In genomic region chr3R:29861432-29862249, dm6 we compare ENCODE assay signal across 4 fruit fly cellular contexts.
TF ChIP-seq lines count a peak whose summit lies in the region.

Gene CG15514 (minus strand): TSS chr3R:29861494.
Gene RpS8 (plus strand): TSS chr3R:29861582.

TF ChIP-seq in whole organism, adult, 20 proteins besides CTCF, POLR2A, EP300 and RAD21 (continued from another document):
- TF ChIP-seq Hr96 (GFP tag; optimal IDR thresholded peaks at IDR 0.05; lab: Kevin White, UChicago), result no peak

TF ChIP-seq in whole organism, embryonic, 481 proteins besides CTCF, POLR2A, EP300 and RAD21 (continued from another document and continues in another):
- TF ChIP-seq CG8281 (tag; optimal IDR thresholded peaks at IDR 0.05; lab: Kevin White, UChicago), result no peak
- peak; percentile 30 for TF ChIP-seq kah (GFP tag; optimal IDR thresholded peaks at IDR 0.05; lab: Kevin White, UChicago)
- peak; percentile 90 for TF ChIP-seq wek (GFP tag; optimal IDR thresholded peaks at IDR 0.05; lab: Kevin White, UChicago)
- TF ChIP-seq CrebB (tag; optimal IDR thresholded peaks at IDR 0.05; lab: Kevin White, UChicago), result no peak
- no peak for TF ChIP-seq tup (GFP tag; optimal IDR thresholded peaks at IDR 0.05; lab: Kevin White, UChicago)
- TF ChIP-seq Nf-YB (GFP tag; optimal IDR thresholded peaks at IDR 0.05; lab: Kevin White, UChicago), result peak; percentile 30
- TF ChIP-seq Sox100B (GFP tag; optimal IDR thresholded peaks at IDR 0.05; lab: Kevin White, UChicago), result no peak
- TF ChIP-seq crc (GFP tag; optimal IDR thresholded peaks at IDR 0.05; lab: Kevin White, UChicago), result no peak
- no peak for TF ChIP-seq repo (GFP tag; optimal IDR thresholded peaks at IDR 0.05; lab: Kevin White, UChicago)
- peak; percentile 57 for TF ChIP-seq dmrt11E (tag; optimal IDR thresholded peaks at IDR 0.05; lab: Kevin White, UChicago)
- no peak for TF ChIP-seq CG13287 (GFP tag; IDR thresholded peaks at IDR 0.05; lab: Robert Waterston, UW; ENCODE audit: partially characterized antibody)
- peak; percentile 64 for TF ChIP-seq grau (tag; optimal IDR thresholded peaks at IDR 0.05; lab: Kevin White, UChicago)
- peak; percentile 100 for TF ChIP-seq bigmax (GFP tag; optimal IDR thresholded peaks at IDR 0.05; lab: Kevin White, UChicago)
- TF ChIP-seq CG4424 (GFP tag; optimal IDR thresholded peaks at IDR 0.05; lab: Kevin White, UChicago), result peak; percentile 42
- TF ChIP-seq yki (optimal IDR thresholded peaks at IDR 0.05; lab: Kevin White, UChicago), result no peak
- peak; percentile 73 for TF ChIP-seq B-H2 (GFP tag; optimal IDR thresholded peaks at IDR 0.05; lab: Kevin White, UChicago)
- TF ChIP-seq fd64A (GFP tag; optimal IDR thresholded peaks at IDR 0.05; lab: Kevin White, UChicago), result peak; percentile 4
- no peak for TF ChIP-seq Doc2 (GFP tag; IDR thresholded peaks at IDR 0.05; lab: Robert Waterston, UW)
- no peak for TF ChIP-seq CG7928 (GFP tag; optimal IDR thresholded peaks at IDR 0.05; lab: Kevin White, UChicago)
- peak; percentile 70 for TF ChIP-seq CG17385 (GFP tag; optimal IDR thresholded peaks at IDR 0.05; lab: Kevin White, UChicago)
- peak; percentile 49 for TF ChIP-seq CG10979 (tag; optimal IDR thresholded peaks at IDR 0.05; lab: Kevin White, UChicago)
- TF ChIP-seq CG9797 (GFP tag; optimal IDR thresholded peaks at IDR 0.05; lab: Kevin White, UChicago), result peak; percentile 71
- peak in 1 of 2 experiments; percentile 55 for TF ChIP-seq insv (GFP tag; optimal IDR thresholded peaks at IDR 0.05; lab: Kevin White, UChicago)
- peak; percentile 94 for TF ChIP-seq Max (GFP tag; optimal IDR thresholded peaks at IDR 0.05; lab: Kevin White, UChicago)
- no peak for TF ChIP-seq ato (GFP tag; IDR thresholded peaks at IDR 0.05; lab: Robert Waterston, UW; ENCODE audit: partially characterized antibody)
- TF ChIP-seq CG2129 (GFP tag; IDR thresholded peaks at IDR 0.05; lab: Robert Waterston, UW; ENCODE audit: partially characterized antibody), result no peak
- TF ChIP-seq z (GFP tag; IDR thresholded peaks at IDR 0.05; lab: Robert Waterston, UW), result no peak
- peak; percentile 65 for TF ChIP-seq MTF-1 (GFP tag; optimal IDR thresholded peaks at IDR 0.05; lab: Kevin White, UChicago; ENCODE audit: borderline replicate concordance)
- TF ChIP-seq pros (GFP tag; optimal IDR thresholded peaks at IDR 0.05; lab: Kevin White, UChicago), result no peak
- TF ChIP-seq Lhr (GFP tag; optimal IDR thresholded peaks at IDR 0.05; lab: Kevin White, UChicago), result peak; percentile 69
- TF ChIP-seq crp (GFP tag; optimal IDR thresholded peaks at IDR 0.05; lab: Kevin White, UChicago), result peak in 1 of 2 experiments; percentile 14
- peak; percentile 46; the same call in 1 of the 2 replicates for TF ChIP-seq CG3847 (GFP tag; IDR thresholded peaks at IDR 0.05; lab: Robert Waterston, UW)
- TF ChIP-seq corto (GFP tag; optimal IDR thresholded peaks at IDR 0.05; lab: Kevin White, UChicago), result no peak
- TF ChIP-seq nmo (GFP tag; optimal IDR thresholded peaks at IDR 0.05; lab: Kevin White, UChicago), result peak; percentile 77
- TF ChIP-seq CG6689 (GFP tag; IDR thresholded peaks at IDR 0.05; lab: Robert Waterston, UW), result peak; percentile 76
- no peak; the same call in 1 of the 2 replicates for TF ChIP-seq ara (GFP tag; IDR thresholded peaks at IDR 0.05; lab: Robert Waterston, UW)
- TF ChIP-seq pnt (GFP tag; optimal IDR thresholded peaks at IDR 0.05; lab: Kevin White, UChicago), result no peak
- no peak; the same call in 1 of the 2 replicates for TF ChIP-seq Adf1 (GFP tag; IDR thresholded peaks at IDR 0.05; lab: Robert Waterston, UW)
- TF ChIP-seq Neu2 (GFP tag; optimal IDR thresholded peaks at IDR 0.05; lab: Kevin White, UChicago; ENCODE audit: borderline replicate concordance), result no peak
- TF ChIP-seq CG12236 (GFP tag; optimal IDR thresholded peaks at IDR 0.05; lab: Kevin White, UChicago), result no peak
- TF ChIP-seq Mrtf (GFP tag; IDR thresholded peaks at IDR 0.05; lab: Robert Waterston, UW), result no peak
- TF ChIP-seq Tbp (GFP tag; optimal IDR thresholded peaks at IDR 0.05; lab: Kevin White, UChicago), result no peak
- TF ChIP-seq ci (GFP tag; IDR thresholded peaks at IDR 0.05; lab: Robert Waterston, UW), result peak; percentile 75

TF ChIP-seq in whole organism, prepupa, 60 proteins besides CTCF, POLR2A, EP300 and RAD21 (continued from another document):
- no peak for TF ChIP-seq CG4318 (GFP tag; optimal IDR thresholded peaks at IDR 0.05; lab: Kevin White, UChicago)
- TF ChIP-seq fd59A (GFP tag; optimal IDR thresholded peaks at IDR 0.05; lab: Kevin White, UChicago), result no peak
- TF ChIP-seq Smox (GFP tag; optimal IDR thresholded peaks at IDR 0.05; lab: Kevin White, UChicago), result no peak
- TF ChIP-seq CG11294 (GFP tag; IDR thresholded peaks at IDR 0.05; lab: Robert Waterston, UW), result no peak
- no peak for TF ChIP-seq svp (GFP tag; lab: Kevin White, UChicago)
- TF ChIP-seq Hr4 (GFP tag; optimal IDR thresholded peaks at IDR 0.05; lab: Kevin White, UChicago), result no peak
- no peak for TF ChIP-seq CG9139 (GFP tag; optimal IDR thresholded peaks at IDR 0.05; lab: Kevin White, UChicago)
- TF ChIP-seq Lpt (GFP tag; optimal IDR thresholded peaks at IDR 0.05; lab: Kevin White, UChicago), result peak; percentile 6
- peak; percentile 10 for TF ChIP-seq Sox14 (GFP tag; optimal IDR thresholded peaks at IDR 0.05; lab: Kevin White, UChicago)
- peak; percentile 50 for TF ChIP-seq esn (GFP tag; optimal IDR thresholded peaks at IDR 0.05; lab: Kevin White, UChicago)
- TF ChIP-seq lz (GFP tag; optimal IDR thresholded peaks at IDR 0.05; lab: Kevin White, UChicago), result peak; percentile 38
- TF ChIP-seq net (GFP tag; optimal IDR thresholded peaks at IDR 0.05; lab: Kevin White, UChicago), result no peak
- no peak for TF ChIP-seq CG6276 (GFP tag; optimal IDR thresholded peaks at IDR 0.05; lab: Kevin White, UChicago)
- no peak for TF ChIP-seq Met (GFP tag; optimal IDR thresholded peaks at IDR 0.05; lab: Kevin White, UChicago)
- TF ChIP-seq spab (GFP tag; optimal IDR thresholded peaks at IDR 0.05; lab: Kevin White, UChicago), result no peak
- peak; percentile 23 for TF ChIP-seq CG3919 (GFP tag; optimal IDR thresholded peaks at IDR 0.05; lab: Kevin White, UChicago)
- TF ChIP-seq eg (GFP tag; IDR thresholded peaks at IDR 0.05; lab: Robert Waterston, UW), result no peak
- peak; percentile 28 for TF ChIP-seq CG31627 (GFP tag; optimal IDR thresholded peaks at IDR 0.05; lab: Kevin White, UChicago)
- no peak for TF ChIP-seq OdsH (GFP tag; optimal IDR thresholded peaks at IDR 0.05; lab: Kevin White, UChicago)
- TF ChIP-seq fkh (GFP tag; optimal IDR thresholded peaks at IDR 0.05; lab: Kevin White, UChicago), result peak; percentile 35
- TF ChIP-seq acj6 (GFP tag; optimal IDR thresholded peaks at IDR 0.05; lab: Kevin White, UChicago), result peak; percentile 12
- no peak for TF ChIP-seq CG10669 (GFP tag; optimal IDR thresholded peaks at IDR 0.05; lab: Kevin White, UChicago)
- no peak for TF ChIP-seq Eip93F (GFP tag; optimal IDR thresholded peaks at IDR 0.05; lab: Kevin White, UChicago)
- TF ChIP-seq ss (GFP tag; optimal IDR thresholded peaks at IDR 0.05; lab: Kevin White, UChicago), result peak; percentile 12 to 42
- no peak for TF ChIP-seq CG8319 (GFP tag; optimal IDR thresholded peaks at IDR 0.05; lab: Kevin White, UChicago)
- no peak for TF ChIP-seq vri (GFP tag; optimal IDR thresholded peaks at IDR 0.05; lab: Kevin White, UChicago)
- TF ChIP-seq CG1621 (tag; optimal IDR thresholded peaks at IDR 0.05; lab: Kevin White, UChicago), result peak; percentile 3
- TF ChIP-seq fd85E (GFP tag; optimal IDR thresholded peaks at IDR 0.05; lab: Kevin White, UChicago), result no peak
- TF ChIP-seq CG8632 (GFP tag; optimal IDR thresholded peaks at IDR 0.05; lab: Kevin White, UChicago), result no peak
- TF ChIP-seq CG6808 (GFP tag; optimal IDR thresholded peaks at IDR 0.05; lab: Kevin White, UChicago), result no peak
- TF ChIP-seq CG11902 (GFP tag; optimal IDR thresholded peaks at IDR 0.05; lab: Kevin White, UChicago), result no peak
- TF ChIP-seq cyc (GFP tag; optimal IDR thresholded peaks at IDR 0.05; lab: Kevin White, UChicago), result peak; percentile 11
- 0 out of 3 replicates have a peak, but pooled peaks have one; percentile 30 for TF ChIP-seq CG8119 (GFP tag; IDR thresholded peaks at IDR 0.05; lab: Robert Waterston, UW)
- TF ChIP-seq Gug (GFP tag; IDR thresholded peaks at IDR 0.05; lab: Robert Waterston, UW), result peak; percentile 59
- TF ChIP-seq CG10631 (GFP tag; optimal IDR thresholded peaks at IDR 0.05; lab: Kevin White, UChicago), result no peak
- TF ChIP-seq CG15336 (GFP tag; IDR thresholded peaks at IDR 0.05; lab: Robert Waterston, UW), result peak; percentile 34; the same call in 1 of the 2 replicates
- TF ChIP-seq CG32006 (GFP tag; optimal IDR thresholded peaks at IDR 0.05; lab: Kevin White, UChicago), result no peak
- TF ChIP-seq CG7368 (GFP tag; optimal IDR thresholded peaks at IDR 0.05; lab: Kevin White, UChicago), result no peak
- TF ChIP-seq CG3032 (tag; optimal IDR thresholded peaks at IDR 0.05; lab: Kevin White, UChicago), result peak; percentile 47
- TF ChIP-seq achi (GFP tag; optimal IDR thresholded peaks at IDR 0.05; lab: Kevin White, UChicago), result peak; percentile 100
- peak; percentile 20 for TF ChIP-seq topi (GFP tag; optimal IDR thresholded peaks at IDR 0.05; lab: Kevin White, UChicago)

TF ChIP-seq in whole organism, wandering third instar larva, 38 proteins besides CTCF, POLR2A, EP300 and RAD21 (continued from another document):
- TF ChIP-seq br (GFP tag; optimal IDR thresholded peaks at IDR 0.05; lab: Kevin White, UChicago) (peak; percentile 26), Jra (GFP tag; optimal IDR thresholded peaks at IDR 0.05; lab: Kevin White, UChicago) (no peak), Myc (optimal IDR thresholded peaks at IDR 0.05; lab: Kevin White, UChicago) (peak; percentile 76), sv (GFP tag; optimal IDR thresholded peaks at IDR 0.05; lab: Kevin White, UChicago) (peak; percentile 26), Hr83 (GFP tag; optimal IDR thresholded peaks at IDR 0.05; lab: Kevin White, UChicago; ENCODE audit: poor library complexity, severe bottlenecking) (no peak), GATAd (GFP tag; optimal IDR thresholded peaks at IDR 0.05; lab: Kevin White, UChicago) (no peak), dsf (GFP tag; optimal IDR thresholded peaks at IDR 0.05; lab: Kevin White, UChicago; ENCODE audit: borderline replicate concordance) (no peak), brk (GFP tag; optimal IDR thresholded peaks at IDR 0.05; lab: Kevin White, UChicago) (no peak), HLH106 (tag; optimal IDR thresholded peaks at IDR 0.05; lab: Kevin White, UChicago) (peak; percentile 58)
